Worm (Caenorhabditis elegans) whole organism, L4 larva: ENCODE results near the gene rif-1.1.

Experiments used
- ZK546.5 ChIP-seq, 2 experiments: sonication (generic microtip); optimal IDR thresholded peaks; 2 replicates each; lab custom pipeline; 2017; ENCODE audit warnings: missing biosample characterization in 2 of 2, missing genetic modification characterization in 2 of 2
- ceh-20 ChIP-seq: fragments of 200-800 bp; sonication (Bioruptor generic); IDR thresholded peaks from 2 replicates; pipeline ENCODE4 v1.3.6; 2022; ENCODE audit warnings: missing genetic modification reagents, missing genetic modification characterization, missing compliant biosample characterization
- dve-1 ChIP-seq: sonication (generic microtip); optimal IDR thresholded peaks from 2 replicates; lab custom pipeline; 2017; ENCODE audit warnings: antibody characterized with exemption, mild to moderate bottlenecking, missing genetic modification characterization, missing compliant biosample characterization; ENCODE audit not compliant: insufficient read depth
- pha-4 ChIP-seq, 2 experiments: fragments of 150-350 bp in 1 of 2; fragments of 200-800 bp in 1 of 2; sonication (Bioruptor generic) in 1 of 2; IDR thresholded peaks in 1 of 2; optimal IDR thresholded peaks in 1 of 2; 2 replicates each; pipeline versions ENCODE4 v1.3.6 to Lab custom; 2014 to 2022; ENCODE audit warnings: missing genetic modification characterization in 2 of 2, missing genetic modification reagents in 2 of 2, missing biosample characterization in 1 of 2, missing compliant biosample characterization in 1 of 2

ce11 chrIV:17426970-17427369 is 34.1 kb downstream of the rif-1.1 start:
- TF ChIP-seq ZK546.5 (tag; optimal IDR thresholded peaks at IDR 0.05; lab: Kevin White, UChicago) (no peak), ceh-20 (GFP tag; lab: Robert Waterston, UW) (no peak), pha-4 (GFP tag; IDR thresholded peaks at IDR 0.05; lab: Robert Waterston, UW) (no peak), pha-4 (tag; optimal IDR thresholded peaks at IDR 0.05; lab: Kevin White, UChicago) (no peak), dve-1 (tag; lab: Kevin White, UChicago) (no peak)
